Worm (Caenorhabditis elegans): ENCODE data around the gene C44C1.6.

DNA sequence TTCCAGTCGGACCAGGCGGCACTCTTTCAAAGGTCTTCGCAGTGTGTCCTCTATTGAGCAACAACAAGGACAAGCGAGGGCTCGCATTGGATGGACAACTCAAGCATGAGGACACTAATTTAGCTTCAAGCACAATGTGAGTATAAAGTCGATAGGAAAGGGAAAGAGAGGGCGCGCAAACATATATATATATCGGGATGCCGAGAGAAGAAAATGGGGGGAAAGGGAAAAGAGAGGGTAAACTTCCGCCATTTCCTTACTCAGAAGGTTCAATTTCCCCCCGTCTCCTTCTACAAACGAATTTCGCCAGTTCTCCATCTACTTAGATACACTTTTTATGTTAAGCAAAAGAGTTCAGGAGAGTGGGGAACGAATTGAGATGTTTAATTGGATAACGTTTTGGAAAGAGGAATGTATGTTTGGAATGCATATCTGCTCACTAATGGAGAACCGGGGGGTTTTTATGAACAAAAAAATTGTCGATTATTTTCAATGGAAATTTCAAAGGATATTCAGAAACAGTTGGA, 17.4 kb downstream of the C44C1.6 start:
- TF ChIP-seq cnd-1 (tag; optimal IDR thresholded peaks at IDR 0.05) (no peak), lsy-2 (tag; optimal IDR thresholded peaks at IDR 0.05) (no peak), sem-2 (GFP tag; optimal IDR thresholded peaks at IDR 0.05) (no peak)

All from whole organism, mixed stage, embryonic.